Worm (Caenorhabditis elegans): Measurements from ENCODE around the gene F13E9.13.

The F13E9.13 gene

DNA sequence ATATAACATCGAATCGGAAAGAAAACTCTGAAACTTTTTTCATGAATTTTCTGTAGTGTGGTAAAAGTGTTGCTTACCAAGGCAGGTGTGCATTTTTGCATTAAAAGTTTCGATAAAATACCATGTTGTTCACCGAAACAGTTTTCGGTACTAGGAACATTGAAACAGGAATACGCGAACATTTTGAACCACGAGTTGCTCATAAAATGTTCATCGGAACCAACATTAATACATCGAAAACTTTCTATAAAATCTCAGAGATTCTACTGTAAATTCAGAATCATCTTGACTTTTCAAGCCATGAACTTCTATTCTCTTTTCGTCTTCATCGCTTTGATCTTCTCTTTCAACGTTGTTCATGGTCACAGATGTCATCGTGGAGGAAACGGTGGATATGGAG is 1.1 kb upstream of the F13E9.13 start, which contains the start of gene fipr-15:
Gene fipr-15 (plus strand): TSS at position 301 of the 400 bp plus-strand sequence.
- TF ChIP-seq med-1 (GFP tag; optimal IDR thresholded peaks at IDR 0.05; ENCODE audit: insufficient read depth) (no peak), tab-1 (GFP tag; IDR thresholded peaks at IDR 0.05) (no peak), klf-2 (GFP tag; conservative IDR thresholded peaks at IDR 0.05) (no peak), flt-1 (GFP tag; IDR thresholded peaks at IDR 0.05) (no peak), ref-1 (GFP tag; conservative IDR thresholded peaks at IDR 0.05) (no peak), ztf-23 (GFP tag; IDR thresholded peaks at IDR 0.05) (no peak), ztf-29 (GFP tag; IDR thresholded peaks at IDR 0.05) (no peak), cog-1 (tag; optimal IDR thresholded peaks at IDR 0.05) (no peak), T22C8.4 (GFP tag; IDR thresholded peaks at IDR 0.05) (no peak)

- TF ChIP-seq cog-1 (tag; optimal IDR thresholded peaks at IDR 0.05) (no peak), med-1 (GFP tag; optimal IDR thresholded peaks at IDR 0.05; ENCODE audit: insufficient read depth) (no peak), tab-1 (GFP tag; IDR thresholded peaks at IDR 0.05) (no peak), ztf-29 (GFP tag; IDR thresholded peaks at IDR 0.05) (no peak), ref-1 (GFP tag; conservative IDR thresholded peaks at IDR 0.05) (no peak), T22C8.4 (GFP tag; IDR thresholded peaks at IDR 0.05) (no peak), klf-2 (GFP tag; conservative IDR thresholded peaks at IDR 0.05) (no peak), flt-1 (GFP tag; IDR thresholded peaks at IDR 0.05) (no peak), ztf-23 (GFP tag; IDR thresholded peaks at IDR 0.05) (no peak)
These were observed 2.9 kb downstream of the F13E9.13 start, which contains the start of gene F13E9.5 for ce11 chrIV:10884263-10884662. TSS of gene F13E9.5 (minus strand) at chrIV:10884363.

DNA sequence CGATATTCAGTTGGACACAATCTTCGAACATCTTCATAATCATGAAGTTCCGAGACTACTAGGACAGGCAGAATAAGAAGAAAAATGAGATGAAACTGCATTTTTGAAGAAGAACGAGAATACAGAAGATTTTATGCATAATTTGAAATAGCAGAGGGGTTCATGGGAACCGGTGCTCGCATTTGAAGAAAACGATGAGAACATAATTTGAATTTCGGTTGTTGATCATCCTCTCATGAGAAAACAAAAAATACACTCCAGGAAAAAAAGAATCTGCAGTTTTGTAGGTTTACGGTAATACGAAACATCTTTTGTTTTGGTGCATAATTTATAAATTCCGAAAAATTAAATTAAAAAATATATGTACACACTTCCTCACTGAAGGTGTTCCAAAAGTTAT is 4.6 kb downstream of the F13E9.13 start, which contains the start of gene srlf-11:
Gene srlf-11 (minus strand): TSS at position 101 of the 400 bp plus-strand sequence.
- TF ChIP-seq T22C8.4 (GFP tag; IDR thresholded peaks at IDR 0.05) (no peak), ref-1 (GFP tag; conservative IDR thresholded peaks at IDR 0.05) (no peak), tab-1 (GFP tag; IDR thresholded peaks at IDR 0.05) (no peak), med-1 (GFP tag; optimal IDR thresholded peaks at IDR 0.05; ENCODE audit: insufficient read depth) (no peak), ztf-23 (GFP tag; IDR thresholded peaks at IDR 0.05) (no peak), cog-1 (tag; optimal IDR thresholded peaks at IDR 0.05) (no peak), ztf-29 (GFP tag; IDR thresholded peaks at IDR 0.05) (no peak), flt-1 (GFP tag; IDR thresholded peaks at IDR 0.05) (no peak), klf-2 (GFP tag; conservative IDR thresholded peaks at IDR 0.05) (no peak)

- TF ChIP-seq cog-1 (tag; optimal IDR thresholded peaks at IDR 0.05) (no peak), klf-2 (GFP tag; conservative IDR thresholded peaks at IDR 0.05) (no peak), ztf-23 (GFP tag; IDR thresholded peaks at IDR 0.05) (no peak), ref-1 (GFP tag; conservative IDR thresholded peaks at IDR 0.05) (no peak), T22C8.4 (GFP tag; IDR thresholded peaks at IDR 0.05) (no peak), flt-1 (GFP tag; IDR thresholded peaks at IDR 0.05) (no peak), med-1 (GFP tag; optimal IDR thresholded peaks at IDR 0.05; ENCODE audit: insufficient read depth) (no peak), ztf-29 (GFP tag; IDR thresholded peaks at IDR 0.05) (no peak), tab-1 (GFP tag; IDR thresholded peaks at IDR 0.05) (no peak)
These were observed 5.9 kb downstream of the F13E9.13 start, which contains the start of gene F13E9.16 for ce11 chrIV:10887285-10887684. TSS of gene F13E9.16 (minus strand) at chrIV:10887385.

DNA sequence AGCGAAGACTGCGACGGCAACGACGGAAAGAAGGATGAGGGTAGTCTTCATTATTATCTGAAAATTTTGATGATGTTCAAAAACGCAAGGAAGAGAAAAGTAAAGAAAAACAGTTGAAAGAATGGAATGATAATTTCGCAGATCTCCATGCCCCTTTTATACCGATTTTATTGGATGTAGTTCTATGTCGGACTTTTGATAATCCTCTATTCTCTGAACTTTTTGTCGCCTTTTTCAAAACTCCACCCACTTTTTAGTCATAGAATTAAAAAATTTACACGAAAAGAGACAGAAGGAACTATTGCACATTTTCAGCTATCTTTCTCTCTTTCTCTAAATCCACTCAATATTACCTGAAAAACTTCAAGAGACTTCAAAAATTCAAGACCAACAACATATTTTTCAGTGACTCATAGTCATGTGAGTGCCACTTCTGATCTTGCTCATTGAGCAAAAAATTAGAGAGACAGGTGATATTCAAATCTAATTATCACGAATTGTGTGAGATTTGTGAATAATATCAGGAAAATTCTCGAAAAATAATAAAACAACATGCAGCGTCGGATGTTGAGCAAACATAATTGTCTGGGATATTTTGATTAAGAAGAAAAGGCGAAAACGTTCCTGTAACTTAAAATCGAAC is 8.6 kb downstream of the F13E9.13 start, which contains the start of gene F13E9.15:
Gene F13E9.15 (minus strand): TSS at position 51 of the 643 bp plus-strand sequence.
- TF ChIP-seq cog-1 (tag; optimal IDR thresholded peaks at IDR 0.05) (no peak), klf-2 (GFP tag; conservative IDR thresholded peaks at IDR 0.05) (no peak), med-1 (GFP tag; optimal IDR thresholded peaks at IDR 0.05; ENCODE audit: insufficient read depth) (no peak), ztf-29 (GFP tag; IDR thresholded peaks at IDR 0.05) (no peak), ztf-23 (GFP tag; IDR thresholded peaks at IDR 0.05) (no peak), flt-1 (GFP tag; IDR thresholded peaks at IDR 0.05) (no peak), T22C8.4 (GFP tag; IDR thresholded peaks at IDR 0.05) (no peak), ref-1 (GFP tag; conservative IDR thresholded peaks at IDR 0.05) (no peak), tab-1 (GFP tag; IDR thresholded peaks at IDR 0.05) (no peak)

DNA sequence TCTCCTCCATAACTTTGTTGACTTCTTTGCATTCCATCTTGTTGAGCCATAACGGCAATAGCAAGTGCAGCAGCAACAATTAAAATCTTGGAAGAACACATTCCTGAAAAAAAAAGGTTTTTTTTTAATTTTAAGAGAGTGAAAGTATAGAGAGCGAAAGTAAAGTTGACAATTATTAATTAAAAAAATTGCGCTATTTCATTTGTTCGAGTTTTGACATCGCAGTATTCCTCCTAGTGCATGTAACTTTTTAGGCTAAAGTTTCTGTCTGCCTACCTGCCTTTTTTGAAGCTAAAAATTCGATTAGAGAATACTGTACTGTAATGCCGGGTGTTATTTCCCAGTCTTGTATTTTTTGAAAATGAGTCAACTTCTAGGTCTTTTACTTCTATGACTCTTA is 10.6 kb downstream of the F13E9.13 start, which contains the start of gene srlf-12:
Gene srlf-12 (minus strand): TSS at position 101 of the 400 bp plus-strand sequence.
- TF ChIP-seq ref-1 (GFP tag; conservative IDR thresholded peaks at IDR 0.05) (no peak), ztf-29 (GFP tag; IDR thresholded peaks at IDR 0.05) (no peak), tab-1 (GFP tag; IDR thresholded peaks at IDR 0.05) (no peak), ztf-23 (GFP tag; IDR thresholded peaks at IDR 0.05) (no peak), T22C8.4 (GFP tag; IDR thresholded peaks at IDR 0.05) (no peak), cog-1 (tag; optimal IDR thresholded peaks at IDR 0.05) (no peak), flt-1 (GFP tag; IDR thresholded peaks at IDR 0.05) (no peak), med-1 (GFP tag; optimal IDR thresholded peaks at IDR 0.05; ENCODE audit: insufficient read depth) (no peak), klf-2 (GFP tag; conservative IDR thresholded peaks at IDR 0.05) (no peak)

DNA sequence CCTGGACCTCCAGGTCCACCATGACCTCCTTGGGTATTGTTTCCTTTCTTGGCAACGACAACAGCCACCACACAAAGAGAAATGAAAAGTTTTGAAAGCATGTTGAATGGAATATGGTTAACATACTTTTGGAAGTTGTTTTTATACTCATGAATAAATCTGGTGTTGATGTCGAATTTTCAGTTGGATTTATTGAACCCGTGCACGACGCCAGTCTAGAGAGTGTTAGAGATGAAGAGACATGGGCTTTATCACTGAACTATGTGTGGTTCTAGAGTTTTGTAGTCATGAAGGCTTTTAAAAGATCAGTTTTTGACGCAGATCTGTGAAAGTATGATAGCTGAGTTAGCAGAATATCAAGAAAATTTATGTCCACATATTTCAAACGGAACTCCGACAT is 12.9 kb downstream of the F13E9.13 start, which contains the start of gene srlf-14:
Gene srlf-14 (minus strand): TSS at position 101 of the 400 bp plus-strand sequence.
- no peak for TF ChIP-seq ztf-29 (GFP tag; IDR thresholded peaks at IDR 0.05)
- TF ChIP-seq tab-1 (GFP tag; IDR thresholded peaks at IDR 0.05), result no peak
- TF ChIP-seq cog-1 (tag; optimal IDR thresholded peaks at IDR 0.05), result no peak
- TF ChIP-seq flt-1 (GFP tag; IDR thresholded peaks at IDR 0.05), result no peak
- no peak for TF ChIP-seq klf-2 (GFP tag; conservative IDR thresholded peaks at IDR 0.05)
- TF ChIP-seq ref-1 (GFP tag; conservative IDR thresholded peaks at IDR 0.05), result no peak
- no peak for TF ChIP-seq med-1 (GFP tag; optimal IDR thresholded peaks at IDR 0.05; ENCODE audit: insufficient read depth)
- no peak for TF ChIP-seq T22C8.4 (GFP tag; IDR thresholded peaks at IDR 0.05)
- no peak for TF ChIP-seq ztf-23 (GFP tag; IDR thresholded peaks at IDR 0.05)

- TF ChIP-seq cog-1 (tag; optimal IDR thresholded peaks at IDR 0.05) (no peak), ref-1 (GFP tag; conservative IDR thresholded peaks at IDR 0.05) (no peak)
These were observed 15.2 kb downstream of the F13E9.13 start, which contains the start of gene srlf-13 for ce11 chrIV:10896512-10896911. TSS of gene srlf-13 (minus strand) at chrIV:10896612.

DNA sequence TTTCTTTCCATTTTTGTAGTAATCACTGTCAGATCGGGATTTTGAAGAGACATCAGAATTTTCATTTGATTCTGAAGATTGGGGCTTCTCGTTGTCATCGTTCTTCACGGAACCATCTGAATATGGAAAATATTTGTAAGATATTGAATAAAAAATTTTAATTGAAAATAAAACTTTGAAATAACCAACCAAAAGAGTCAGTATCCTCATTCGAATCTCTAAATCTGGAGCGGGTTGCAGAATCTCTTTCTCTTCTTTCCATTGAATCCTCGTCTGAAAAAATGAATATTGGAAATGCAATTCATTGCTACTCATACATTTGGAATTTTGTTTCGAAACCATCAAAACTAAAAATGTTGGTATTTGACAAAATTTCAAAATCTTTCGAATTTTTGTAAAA is 16.8 kb downstream of the F13E9.13 start:
- TF ChIP-seq T22C8.4 (GFP tag; IDR thresholded peaks at IDR 0.05), result no peak

DNA sequence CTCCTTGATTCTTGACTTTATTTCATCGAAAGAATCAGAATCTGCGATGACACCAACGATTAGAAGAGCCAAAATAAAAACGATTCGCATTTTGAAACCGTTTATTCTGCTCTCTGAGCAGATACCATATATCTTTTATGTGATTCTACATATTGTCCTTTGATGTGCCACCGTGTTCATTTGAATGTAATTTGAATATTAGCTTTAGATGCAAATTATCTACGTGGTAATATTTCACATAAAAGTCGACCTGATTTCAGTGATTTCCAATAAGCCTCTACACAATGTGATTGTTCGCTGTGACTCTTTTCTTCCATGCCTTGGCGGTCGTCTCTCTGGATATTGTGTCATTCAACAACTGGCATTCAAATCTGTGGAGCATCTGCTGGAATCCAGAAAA is 17.7 kb downstream of the F13E9.13 start, which contains the start of the genes F13E9.9 and F13E9.19:
Gene F13E9.9 (minus strand): TSS at position 101 of the 400 bp plus-strand sequence.
Gene F13E9.19 (plus strand): TSS at position 316 of the 400 bp plus-strand sequence.
- TF ChIP-seq klf-2 (GFP tag; conservative IDR thresholded peaks at IDR 0.05), result no peak
- no peak for TF ChIP-seq ref-1 (GFP tag; conservative IDR thresholded peaks at IDR 0.05)
- no peak for TF ChIP-seq tab-1 (GFP tag; IDR thresholded peaks at IDR 0.05)
- no peak for TF ChIP-seq T22C8.4 (GFP tag; IDR thresholded peaks at IDR 0.05)
- TF ChIP-seq ztf-29 (GFP tag; IDR thresholded peaks at IDR 0.05), result no peak
- TF ChIP-seq cog-1 (tag; optimal IDR thresholded peaks at IDR 0.05), result no peak
- TF ChIP-seq ztf-23 (GFP tag; IDR thresholded peaks at IDR 0.05), result no peak
- TF ChIP-seq flt-1 (GFP tag; IDR thresholded peaks at IDR 0.05), result no peak
- TF ChIP-seq med-1 (GFP tag; optimal IDR thresholded peaks at IDR 0.05; ENCODE audit: insufficient read depth), result no peak
